Fruit fly (Drosophila melanogaster): ENCODE data around the gene CG14377.

CG14377 gene

dm6 chr3R:13425470-13426033 lies 27.9 kb downstream of the CG14377 start, which contains the start of gene Act87E (continued):
- no peak for TF ChIP-seq CG11762 (GFP tag; optimal IDR thresholded peaks at IDR 0.05; ENCODE audit: insufficient read depth)
- peak; percentile 49 for TF ChIP-seq CG3032 (tag; optimal IDR thresholded peaks at IDR 0.05)
- no peak for TF ChIP-seq CG16779 (tag; optimal IDR thresholded peaks at IDR 0.05)
- TF ChIP-seq acj6 (GFP tag; optimal IDR thresholded peaks at IDR 0.05): peak; percentile 13
- TF ChIP-seq CG34406 (GFP tag; optimal IDR thresholded peaks at IDR 0.05): peak; percentile 18
- peak; percentile 26 for TF ChIP-seq CG9139 (GFP tag; optimal IDR thresholded peaks at IDR 0.05)
- TF ChIP-seq CG32006 (GFP tag; optimal IDR thresholded peaks at IDR 0.05): peak; percentile 67
- TF ChIP-seq CG6854 (GFP tag; optimal IDR thresholded peaks at IDR 0.05): no peak
- no peak for TF ChIP-seq CG8319 (GFP tag; optimal IDR thresholded peaks at IDR 0.05)
- TF ChIP-seq Sox15 (GFP tag; optimal IDR thresholded peaks at IDR 0.05): no peak
- no peak for TF ChIP-seq CG1621 (tag; optimal IDR thresholded peaks at IDR 0.05)
- TF ChIP-seq Gug (GFP tag; IDR thresholded peaks at IDR 0.05): no peak
- no peak for TF ChIP-seq CG6792 (GFP tag; optimal IDR thresholded peaks at IDR 0.05)
- peak; percentile 56 for TF ChIP-seq CG15336 (GFP tag; IDR thresholded peaks at IDR 0.05)
- no peak for TF ChIP-seq Sox102F (GFP tag; optimal IDR thresholded peaks at IDR 0.05)
- TF ChIP-seq salr (GFP tag; optimal IDR thresholded peaks at IDR 0.05): peak in 1 of 2 experiments; percentile 46
- TF ChIP-seq CG10669 (GFP tag; optimal IDR thresholded peaks at IDR 0.05): peak; percentile 33
- TF ChIP-seq CG10631 (GFP tag; optimal IDR thresholded peaks at IDR 0.05): peak; percentile 58
- no peak for TF ChIP-seq esn (GFP tag; optimal IDR thresholded peaks at IDR 0.05)
- no peak for TF ChIP-seq CG6163 (GFP tag; IDR thresholded peaks at IDR 0.05)
- TF ChIP-seq Smox (GFP tag; optimal IDR thresholded peaks at IDR 0.05): no peak
- peak; percentile 47 for TF ChIP-seq CG4318 (GFP tag; optimal IDR thresholded peaks at IDR 0.05)
- peak; percentile 54 for TF ChIP-seq CG6808 (GFP tag; optimal IDR thresholded peaks at IDR 0.05)
- peak; percentile 1 for TF ChIP-seq CG3919 (GFP tag; optimal IDR thresholded peaks at IDR 0.05)

- peak; percentile 87 for TF ChIP-seq Eip78C (GFP tag)
- peak; percentile 76 for TF ChIP-seq acj6 (GFP tag; optimal IDR thresholded peaks at IDR 0.05)
- TF ChIP-seq CG15336 (GFP tag; IDR thresholded peaks at IDR 0.05): peak; percentile 85
- peak; percentile 35 for TF ChIP-seq dac (GFP tag; optimal IDR thresholded peaks at IDR 0.05)
- peak; percentile 55 for TF ChIP-seq cyc (GFP tag; optimal IDR thresholded peaks at IDR 0.05)
- no peak for TF ChIP-seq Hr38 (GFP tag; optimal IDR thresholded peaks at IDR 0.05)
- peak; percentile 49 for TF ChIP-seq CG6792 (GFP tag; optimal IDR thresholded peaks at IDR 0.05)
- TF ChIP-seq CG9139 (GFP tag; optimal IDR thresholded peaks at IDR 0.05): peak; percentile 30
- peak; percentile 26 for TF ChIP-seq Sox102F (GFP tag; optimal IDR thresholded peaks at IDR 0.05)
- TF ChIP-seq CG31627 (GFP tag; optimal IDR thresholded peaks at IDR 0.05): peak; percentile 64
- peak; percentile 73 for TF ChIP-seq CG32006 (GFP tag; optimal IDR thresholded peaks at IDR 0.05)
- TF ChIP-seq CG7368 (GFP tag; optimal IDR thresholded peaks at IDR 0.05): peak; percentile 51
- TF ChIP-seq svp (GFP tag): peak; percentile 87
- TF ChIP-seq CG8632 (GFP tag; optimal IDR thresholded peaks at IDR 0.05): peak; percentile 32
- TF ChIP-seq topi (GFP tag; optimal IDR thresholded peaks at IDR 0.05): peak; percentile 61
- peak; percentile 73 for TF ChIP-seq OdsH (GFP tag; optimal IDR thresholded peaks at IDR 0.05)
- TF ChIP-seq salr (GFP tag; optimal IDR thresholded peaks at IDR 0.05): peak; percentile 18 to 54
- TF ChIP-seq Blimp-1 (GFP tag; optimal IDR thresholded peaks at IDR 0.05): no peak
- TF ChIP-seq spab (GFP tag; optimal IDR thresholded peaks at IDR 0.05): peak; percentile 60
- TF ChIP-seq Met (GFP tag; optimal IDR thresholded peaks at IDR 0.05): peak; percentile 71
- TF ChIP-seq Eip75B (GFP tag; optimal IDR thresholded peaks at IDR 0.05): peak; percentile 61
- TF ChIP-seq CG6163 (GFP tag; IDR thresholded peaks at IDR 0.05): peak; percentile 70; the same call in 2 of the 3 replicates
- TF ChIP-seq Ets21C (GFP tag; optimal IDR thresholded peaks at IDR 0.05): peak; percentile 2
- TF ChIP-seq CG8119 (GFP tag; IDR thresholded peaks at IDR 0.05): peak; percentile 78
- TF ChIP-seq Lpt (GFP tag; optimal IDR thresholded peaks at IDR 0.05): peak; percentile 79
- peak; percentile 73 for TF ChIP-seq CG10631 (GFP tag; optimal IDR thresholded peaks at IDR 0.05)
- TF ChIP-seq Sox15 (GFP tag; optimal IDR thresholded peaks at IDR 0.05): peak; percentile 38
- TF ChIP-seq CG11762 (GFP tag; optimal IDR thresholded peaks at IDR 0.05; ENCODE audit: insufficient read depth): peak; percentile 61
- TF ChIP-seq CG6808 (GFP tag; optimal IDR thresholded peaks at IDR 0.05): peak; percentile 37
- TF ChIP-seq dsx (GFP tag; optimal IDR thresholded peaks at IDR 0.05; ENCODE audit: poor library complexity, severe bottlenecking): peak; percentile 65
- TF ChIP-seq CG1621 (tag; optimal IDR thresholded peaks at IDR 0.05): peak; percentile 19
- no peak for TF ChIP-seq fkh (GFP tag; optimal IDR thresholded peaks at IDR 0.05)
- peak; percentile 72 for TF ChIP-seq Sox14 (GFP tag; optimal IDR thresholded peaks at IDR 0.05)
- peak; percentile 51 for TF ChIP-seq CG16779 (tag; optimal IDR thresholded peaks at IDR 0.05)
- TF ChIP-seq eg (GFP tag; IDR thresholded peaks at IDR 0.05): peak; percentile 82
- peak; percentile 56 for TF ChIP-seq esn (GFP tag; optimal IDR thresholded peaks at IDR 0.05)
- TF ChIP-seq CG3032 (tag; optimal IDR thresholded peaks at IDR 0.05): peak; percentile 50
Measured at dm6 chr3R:13428341-13429040, 30.9 kb downstream of the CG14377 start.
